Worm (Caenorhabditis elegans): ENCODE measurements around the gene vep-2.

Gene vep-2

DNA sequence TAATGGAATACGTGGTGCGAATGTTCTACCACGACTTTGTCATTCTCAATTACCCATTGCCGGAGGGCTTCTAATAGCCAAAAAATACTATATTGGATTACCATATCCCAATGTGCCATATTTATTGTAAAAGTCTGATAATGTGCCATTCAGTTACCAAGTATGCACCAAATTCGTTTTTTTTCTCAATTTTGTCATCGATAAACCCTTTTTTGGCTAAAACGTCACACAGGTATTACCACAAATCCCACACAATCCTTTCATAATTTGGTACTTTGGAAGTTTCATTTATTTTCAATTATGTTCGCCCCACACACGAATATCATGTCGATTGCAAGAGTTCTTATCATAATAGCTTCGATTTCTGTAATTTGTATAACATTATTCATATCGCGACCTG lies at the start of gene vep-2:
TSS of gene vep-2 (plus strand) at position 301 of the 400 bp plus-strand sequence.
- TF ChIP-seq ets-7 (tag; optimal IDR thresholded peaks at IDR 0.05), result no peak
- TF ChIP-seq pes-1 (GFP tag; IDR thresholded peaks at IDR 0.05), result no peak
- TF ChIP-seq tbx-37 (GFP tag; conservative IDR thresholded peaks at IDR 0.05), result no peak
- no peak for TF ChIP-seq hmbx-1 (tag; optimal IDR thresholded peaks at IDR 0.05)
- no peak for TF ChIP-seq tra-4 (tag; optimal IDR thresholded peaks at IDR 0.05)
- no peak for TF ChIP-seq ceh-36 (tag; optimal IDR thresholded peaks at IDR 0.05)
- no peak for TF ChIP-seq ceh-13 (GFP tag; optimal IDR thresholded peaks at IDR 0.05)
- no peak for TF ChIP-seq flt-1 (GFP tag; IDR thresholded peaks at IDR 0.05)
- TF ChIP-seq F13C5.2 (tag; optimal IDR thresholded peaks at IDR 0.05), result no peak
- TF ChIP-seq scrt-1 (GFP tag; IDR thresholded peaks at IDR 0.05), result no peak
- no peak for TF ChIP-seq aly-1 (tag; optimal IDR thresholded peaks at IDR 0.05)

ce11 chrX:3581813-3582212 lies 46.3 kb upstream of the vep-2 start:
- no peak for TF ChIP-seq ama-1 (optimal IDR thresholded peaks at IDR 0.05)
- no peak for TF ChIP-seq scrt-1 (GFP tag; IDR thresholded peaks at IDR 0.05)
- no peak for TF ChIP-seq hmbx-1 (tag; optimal IDR thresholded peaks at IDR 0.05)
- TF ChIP-seq ceh-36 (tag; optimal IDR thresholded peaks at IDR 0.05), result no peak
- TF ChIP-seq flt-1 (GFP tag; IDR thresholded peaks at IDR 0.05), result no peak
- no peak for TF ChIP-seq hnd-1 (tag; optimal IDR thresholded peaks at IDR 0.05)
- TF ChIP-seq tbx-11 (GFP tag; IDR thresholded peaks at IDR 0.05), result no peak
- TF ChIP-seq pes-1 (GFP tag; IDR thresholded peaks at IDR 0.05), result no peak
- TF ChIP-seq tra-4 (tag; optimal IDR thresholded peaks at IDR 0.05), result no peak
- no peak for TF ChIP-seq aly-1 (tag; optimal IDR thresholded peaks at IDR 0.05)
- TF ChIP-seq ets-7 (tag; optimal IDR thresholded peaks at IDR 0.05), result no peak
- no peak for TF ChIP-seq tbx-37 (GFP tag; conservative IDR thresholded peaks at IDR 0.05)
- TF ChIP-seq hmg-4 (GFP tag; optimal IDR thresholded peaks at IDR 0.05), result no peak
- no peak for TF ChIP-seq ceh-13 (GFP tag; optimal IDR thresholded peaks at IDR 0.05)
- TF ChIP-seq sea-1 (GFP tag; conservative IDR thresholded peaks at IDR 0.05), result no peak

- TF ChIP-seq B0310.2 (tag; optimal IDR thresholded peaks at IDR 0.05), result no peak
- TF ChIP-seq tra-4 (tag; optimal IDR thresholded peaks at IDR 0.05), result no peak
- TF ChIP-seq hmbx-1 (tag; optimal IDR thresholded peaks at IDR 0.05), result no peak
- TF ChIP-seq scrt-1 (GFP tag; IDR thresholded peaks at IDR 0.05), result no peak
- no peak for TF ChIP-seq aly-1 (tag; optimal IDR thresholded peaks at IDR 0.05)
- no peak for TF ChIP-seq flt-1 (GFP tag; IDR thresholded peaks at IDR 0.05)
- TF ChIP-seq pes-1 (GFP tag; IDR thresholded peaks at IDR 0.05), result no peak
- TF ChIP-seq tbx-11 (GFP tag; IDR thresholded peaks at IDR 0.05), result no peak
- TF ChIP-seq tbx-37 (GFP tag; conservative IDR thresholded peaks at IDR 0.05), result no peak
- TF ChIP-seq ceh-13 (GFP tag; optimal IDR thresholded peaks at IDR 0.05), result no peak
- no peak for TF ChIP-seq F13C5.2 (tag; optimal IDR thresholded peaks at IDR 0.05)
Observed at ce11 chrX:3583436-3583835, 44.7 kb upstream of the vep-2 start.

DNA sequence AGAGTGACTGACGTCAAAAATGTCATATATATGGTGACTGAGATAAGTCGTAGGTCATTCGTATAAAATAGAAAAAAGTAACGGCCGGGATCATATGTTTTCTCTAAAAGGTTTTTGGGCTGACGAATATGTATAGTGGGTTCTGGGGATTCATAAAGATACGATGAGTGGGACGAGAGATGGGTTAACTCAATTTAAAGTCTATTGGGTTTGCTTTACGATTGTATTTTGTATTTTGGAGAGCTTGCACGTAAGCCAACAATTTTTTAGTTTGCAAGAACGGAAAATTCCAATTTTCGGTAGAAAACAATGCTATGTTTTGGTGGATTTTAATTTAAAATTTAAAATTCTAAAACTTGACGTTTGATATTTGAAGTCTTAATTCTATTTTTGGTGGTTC lies 43.6 kb upstream of the vep-2 start:
- TF ChIP-seq ama-1 (optimal IDR thresholded peaks at IDR 0.05), result no peak
- no peak for TF ChIP-seq hmbx-1 (tag; optimal IDR thresholded peaks at IDR 0.05)
- TF ChIP-seq hmg-4 (GFP tag; optimal IDR thresholded peaks at IDR 0.05), result no peak
- TF ChIP-seq tbx-37 (GFP tag; conservative IDR thresholded peaks at IDR 0.05), result no peak
- TF ChIP-seq ets-7 (tag; optimal IDR thresholded peaks at IDR 0.05), result no peak
- TF ChIP-seq tbx-11 (GFP tag; IDR thresholded peaks at IDR 0.05), result no peak
- TF ChIP-seq pes-1 (GFP tag; IDR thresholded peaks at IDR 0.05), result no peak

ce11 chrX:3585625-3586024 lies 42.5 kb upstream of the vep-2 start, which contains the start of gene T27A10.2:
T27A10.2 (plus strand) TSS chrX:3585957.
- TF ChIP-seq ets-7 (tag; optimal IDR thresholded peaks at IDR 0.05) (no peak), tbx-11 (GFP tag; IDR thresholded peaks at IDR 0.05) (no peak), ceh-36 (tag; optimal IDR thresholded peaks at IDR 0.05) (no peak), tra-4 (tag; optimal IDR thresholded peaks at IDR 0.05) (no peak), F13C5.2 (tag; optimal IDR thresholded peaks at IDR 0.05) (no peak), tbx-37 (GFP tag; conservative IDR thresholded peaks at IDR 0.05) (no peak)

DNA sequence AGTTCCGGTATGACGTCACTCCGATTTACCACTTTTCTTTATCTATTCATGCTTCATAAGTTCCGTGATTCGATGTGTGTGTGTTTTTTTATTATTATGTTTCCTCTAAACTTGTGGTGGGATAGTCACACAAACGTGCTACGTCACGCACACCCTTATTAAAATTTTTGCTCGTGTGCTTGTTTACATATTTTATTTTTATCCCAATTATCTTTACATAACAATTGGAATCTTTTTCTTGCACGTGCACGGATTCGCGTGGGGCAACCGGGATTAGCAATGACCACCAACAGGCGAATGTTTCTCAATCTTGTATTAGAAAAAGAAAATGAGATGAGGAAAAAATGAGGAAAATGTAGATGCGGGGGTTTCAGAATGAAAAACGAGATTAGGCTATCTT lies 37.6 kb upstream of the vep-2 start:
- no peak for TF ChIP-seq ets-7 (tag; optimal IDR thresholded peaks at IDR 0.05)
- no peak for TF ChIP-seq flt-1 (GFP tag; IDR thresholded peaks at IDR 0.05)
- no peak for TF ChIP-seq tbx-37 (GFP tag; conservative IDR thresholded peaks at IDR 0.05)
- no peak for TF ChIP-seq hnd-1 (tag; optimal IDR thresholded peaks at IDR 0.05)
- no peak for TF ChIP-seq ceh-36 (tag; optimal IDR thresholded peaks at IDR 0.05)
- no peak for TF ChIP-seq ceh-13 (GFP tag; optimal IDR thresholded peaks at IDR 0.05)
- no peak for TF ChIP-seq hmbx-1 (tag; optimal IDR thresholded peaks at IDR 0.05)
- no peak for TF ChIP-seq scrt-1 (GFP tag; IDR thresholded peaks at IDR 0.05)
- no peak for TF ChIP-seq B0310.2 (tag; optimal IDR thresholded peaks at IDR 0.05)
- no peak for TF ChIP-seq ama-1 (optimal IDR thresholded peaks at IDR 0.05)
- no peak for TF ChIP-seq aly-1 (tag; optimal IDR thresholded peaks at IDR 0.05)
- no peak for TF ChIP-seq tra-4 (tag; optimal IDR thresholded peaks at IDR 0.05)
- no peak for TF ChIP-seq hmg-4 (GFP tag; optimal IDR thresholded peaks at IDR 0.05)
- TF ChIP-seq sea-1 (GFP tag; conservative IDR thresholded peaks at IDR 0.05), result no peak
- TF ChIP-seq pes-1 (GFP tag; IDR thresholded peaks at IDR 0.05), result no peak

DNA sequence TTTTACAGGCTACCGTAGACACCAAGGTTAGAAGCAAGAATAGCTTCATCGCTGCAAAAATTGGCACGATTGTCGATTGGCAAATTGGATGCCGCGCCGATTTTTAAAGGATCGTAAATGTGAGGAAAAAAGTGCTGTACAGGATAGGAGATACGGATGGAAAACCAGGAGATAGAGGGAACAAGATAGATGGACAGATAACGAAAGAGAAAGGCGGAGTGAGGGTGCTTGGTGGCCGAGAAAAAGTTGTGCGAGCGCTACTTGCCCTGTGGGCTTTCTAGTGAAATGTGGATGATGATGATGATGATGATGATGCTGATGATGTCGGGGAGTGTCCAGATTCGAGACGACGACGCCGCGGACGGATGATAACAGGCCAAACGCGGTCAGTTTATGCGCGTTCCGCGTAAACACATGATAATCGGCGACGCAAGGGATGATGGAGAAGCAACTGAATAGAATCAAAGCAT lies 31.8 kb upstream of the vep-2 start, which contains the start of gene T27A10.6:
TSS of gene T27A10.6 (minus strand) at position 51 of the 470 bp plus-strand sequence.
- TF ChIP-seq tra-4 (tag; optimal IDR thresholded peaks at IDR 0.05) (no peak), pes-1 (GFP tag; IDR thresholded peaks at IDR 0.05) (no peak), B0310.2 (tag; optimal IDR thresholded peaks at IDR 0.05) (no peak), ets-7 (tag; optimal IDR thresholded peaks at IDR 0.05) (no peak), ama-1 (optimal IDR thresholded peaks at IDR 0.05) (no peak), hnd-1 (tag; optimal IDR thresholded peaks at IDR 0.05) (no peak), ceh-13 (GFP tag; optimal IDR thresholded peaks at IDR 0.05) (no peak), tbx-37 (GFP tag; conservative IDR thresholded peaks at IDR 0.05) (no peak), sea-1 (GFP tag; conservative IDR thresholded peaks at IDR 0.05) (no peak), hmbx-1 (tag; optimal IDR thresholded peaks at IDR 0.05) (no peak), F13C5.2 (tag; optimal IDR thresholded peaks at IDR 0.05) (no peak), scrt-1 (GFP tag; IDR thresholded peaks at IDR 0.05) (no peak), hmg-4 (GFP tag; optimal IDR thresholded peaks at IDR 0.05) (no peak), ceh-36 (tag; optimal IDR thresholded peaks at IDR 0.05) (no peak)

- TF ChIP-seq flt-1 (GFP tag; IDR thresholded peaks at IDR 0.05), result no peak
- no peak for TF ChIP-seq hmbx-1 (tag; optimal IDR thresholded peaks at IDR 0.05)
- no peak for TF ChIP-seq ceh-36 (tag; optimal IDR thresholded peaks at IDR 0.05)
- TF ChIP-seq ceh-13 (GFP tag; optimal IDR thresholded peaks at IDR 0.05), result no peak
- TF ChIP-seq ama-1 (optimal IDR thresholded peaks at IDR 0.05), result no peak
- TF ChIP-seq pes-1 (GFP tag; IDR thresholded peaks at IDR 0.05), result no peak
- no peak for TF ChIP-seq hnd-1 (tag; optimal IDR thresholded peaks at IDR 0.05)
- no peak for TF ChIP-seq hmg-4 (GFP tag; optimal IDR thresholded peaks at IDR 0.05)
Observed at ce11 chrX:3596967-3597366, 31.1 kb upstream of the vep-2 start.

Data from whole organism, early embryonic.